Worm (Caenorhabditis elegans): ENCODE measurements around the gene F49F1.12.

The F49F1.12 gene

DNA sequence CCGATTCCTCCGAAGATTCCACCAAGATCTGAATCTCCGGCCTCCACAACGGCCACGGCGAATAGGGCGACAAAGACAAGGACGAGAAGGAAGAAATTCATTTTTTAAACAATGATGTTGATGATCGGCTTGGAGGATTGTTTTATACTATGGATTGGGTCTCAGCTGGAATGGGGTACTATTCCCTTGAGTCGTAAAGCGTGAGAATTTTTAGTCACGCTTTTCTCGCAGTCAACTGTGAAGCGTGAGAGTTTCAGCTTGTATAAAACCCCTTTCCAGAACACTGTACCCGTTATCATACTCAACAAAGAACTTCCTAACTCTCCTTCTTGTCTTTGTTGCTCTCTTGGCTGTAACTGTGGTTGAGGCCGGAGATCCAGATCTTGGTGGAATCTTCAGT lies 28.4 kb downstream of the F49F1.12 start, which contains the start of gene F49F1.15:
Gene F49F1.15 (minus strand): TSS at position 101 of the 400 bp plus-strand sequence.
- TF ChIP-seq dox-1 (GFP tag; IDR thresholded peaks at IDR 0.05) = no peak
- TF ChIP-seq F37B4.10 (GFP tag; IDR thresholded peaks at IDR 0.05) = no peak
- TF ChIP-seq unc-130 (GFP tag; optimal IDR thresholded peaks at IDR 0.05) = no peak
- TF ChIP-seq Y67H2A.10 (GFP tag; conservative IDR thresholded peaks at IDR 0.05) = no peak
- no peak for TF ChIP-seq rcor-1 (GFP tag; IDR thresholded peaks at IDR 0.05)
- no peak for TF ChIP-seq nhr-80 (tag; optimal IDR thresholded peaks at IDR 0.05)
- TF ChIP-seq gei-17 (GFP tag; optimal IDR thresholded peaks at IDR 0.05) = no peak
- no peak for TF ChIP-seq hsf-1 (GFP tag; IDR thresholded peaks at IDR 0.05)
- no peak for TF ChIP-seq F57C9.4 (tag; optimal IDR thresholded peaks at IDR 0.05)
- no peak for TF ChIP-seq bed-1 (GFP tag; IDR thresholded peaks at IDR 0.05)
- TF ChIP-seq fkh-3 (tag; optimal IDR thresholded peaks at IDR 0.05) = no peak
- no peak for TF ChIP-seq F22D6.2 (tag; optimal IDR thresholded peaks at IDR 0.05)

DNA sequence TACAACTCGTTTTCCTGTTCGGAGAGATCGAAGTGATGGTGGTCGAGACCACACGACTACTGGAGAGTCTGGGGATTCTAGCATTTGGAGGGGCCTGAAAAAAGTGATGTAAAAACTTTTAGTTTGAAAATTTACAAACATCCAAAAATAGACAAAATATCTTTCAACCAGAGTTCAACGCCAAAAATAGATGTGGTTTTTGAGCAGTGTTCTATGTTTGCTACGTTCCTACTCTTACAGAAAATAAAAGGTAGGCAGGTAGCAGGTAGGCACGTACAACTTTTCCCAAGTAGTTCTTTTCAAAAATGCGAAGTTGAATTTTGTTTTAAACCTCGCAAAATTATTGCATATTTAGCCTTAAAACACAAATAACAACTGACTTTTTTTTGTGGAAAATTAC lies 30.5 kb downstream of the F49F1.12 start, which contains the start of gene F49F1.14:
Gene F49F1.14 (minus strand): TSS at position 101 of the 400 bp plus-strand sequence.
- TF ChIP-seq sea-2 (GFP tag; IDR thresholded peaks at IDR 0.05) (no peak), Y95B8A.8 (GFP tag; IDR thresholded peaks at IDR 0.05) (no peak), ztf-18 (tag; optimal IDR thresholded peaks at IDR 0.05) (no peak), F39B2.1 (GFP tag; IDR thresholded peaks at IDR 0.05) (no peak)

DNA sequence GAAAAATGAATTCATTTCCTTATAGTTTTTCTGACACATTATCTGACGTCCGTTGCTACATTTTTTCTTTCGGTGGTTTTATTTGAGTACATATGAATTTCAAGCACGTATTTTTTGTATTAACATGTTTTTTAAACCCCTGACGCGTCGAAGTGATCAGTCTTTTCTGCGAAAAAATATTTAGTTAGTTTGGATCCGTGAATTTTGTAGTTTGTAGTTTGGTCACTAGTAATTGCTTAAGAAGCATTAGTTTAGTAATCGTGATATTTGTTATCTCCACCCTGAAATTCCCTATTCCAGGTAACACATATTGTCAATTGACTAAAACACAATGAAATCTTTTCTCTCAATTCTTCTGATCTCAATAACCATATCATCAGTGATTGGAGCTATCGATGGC lies 34.1 kb downstream of the F49F1.12 start, which contains the start of gene C35B1.7:
Gene C35B1.7 (plus strand): TSS at position 301 of the 400 bp plus-strand sequence.
- TF ChIP-seq tlf-1 (GFP tag; optimal IDR thresholded peaks at IDR 0.05) = no peak
- TF ChIP-seq B0019.2 (GFP tag; conservative IDR thresholded peaks at IDR 0.05) = no peak
- no peak for TF ChIP-seq tbx-9 (tag; optimal IDR thresholded peaks at IDR 0.05; ENCODE audit: borderline replicate concordance)
- no peak for TF ChIP-seq bed-1 (GFP tag; IDR thresholded peaks at IDR 0.05)
- no peak for TF ChIP-seq B0261.1 (tag; optimal IDR thresholded peaks at IDR 0.05)

DNA sequence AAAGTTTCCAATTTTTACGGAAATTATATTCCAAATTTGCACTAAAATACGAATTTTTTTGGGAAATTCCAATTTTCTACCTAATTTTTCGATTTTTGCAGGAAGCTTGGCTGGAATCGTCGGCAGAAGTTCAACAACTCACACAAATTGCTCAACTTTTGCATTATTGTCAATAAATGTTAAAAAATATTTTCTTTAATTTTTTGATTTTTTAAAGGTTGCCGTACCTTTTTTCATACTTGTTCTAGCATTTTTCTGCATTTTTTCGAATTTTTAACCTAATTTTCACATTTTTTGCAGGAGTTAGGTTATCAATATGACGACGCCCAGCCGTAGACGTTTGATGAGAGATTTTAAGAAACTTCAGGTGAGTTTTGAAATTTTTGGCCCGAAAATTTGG lies 40.2 kb downstream of the F49F1.12 start, which contains the start of gene ubc-1:
Gene ubc-1 (plus strand): TSS at position 301 of the 400 bp plus-strand sequence.
- TF ChIP-seq him-1 (tag; optimal IDR thresholded peaks at IDR 0.05) (no peak), nfya-1 (tag; optimal IDR thresholded peaks at IDR 0.05; ENCODE audit: borderline replicate concordance, insufficient read depth) (no peak), F10E7.11 (tag; optimal IDR thresholded peaks at IDR 0.05) (no peak)

DNA sequence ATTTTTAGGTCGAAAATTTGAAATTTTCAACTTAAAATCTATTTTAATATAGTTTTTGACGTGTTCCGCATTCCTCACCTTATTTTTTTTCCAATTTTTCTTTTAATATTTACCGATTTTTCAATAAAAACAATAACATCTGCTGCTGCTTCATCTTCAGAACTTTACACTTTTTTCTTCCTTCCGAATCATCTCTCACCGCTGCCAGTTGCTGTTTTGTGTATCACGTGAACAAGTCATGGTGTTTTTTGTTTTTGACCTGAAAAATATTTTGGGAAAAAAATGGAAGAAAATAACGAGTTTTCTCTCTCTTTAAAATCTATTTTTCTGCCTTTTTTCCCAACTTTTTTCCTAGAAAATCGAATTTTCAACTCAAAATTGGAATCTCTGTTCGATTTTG lies 43.1 kb downstream of the F49F1.12 start:
- TF ChIP-seq F57A8.1 (GFP tag; optimal IDR thresholded peaks at IDR 0.05) (no peak), F10E7.11 (tag; optimal IDR thresholded peaks at IDR 0.05) (no peak)

DNA sequence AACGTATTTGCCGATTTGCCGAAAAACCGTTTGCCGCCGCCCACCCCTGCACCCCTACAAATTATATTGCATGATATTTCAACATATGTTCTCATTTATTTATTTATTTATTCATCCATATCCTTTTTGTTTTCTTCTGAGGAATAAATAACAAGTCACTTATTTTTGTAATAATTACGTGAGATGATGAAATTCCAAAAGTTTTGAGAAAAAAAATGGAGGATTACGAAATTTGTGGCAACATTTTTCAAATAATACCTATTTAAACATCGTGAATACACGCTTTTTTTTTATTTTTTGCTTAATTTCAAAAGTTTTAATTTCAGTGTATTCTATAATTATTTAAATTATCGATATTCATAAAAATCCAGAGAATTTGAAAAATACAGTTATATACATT lies 45.9 kb downstream of the F49F1.12 start:
- TF ChIP-seq dpl-1 (GFP tag; optimal IDR thresholded peaks at IDR 0.05) (no peak), cebp-1 (GFP tag; IDR thresholded peaks at IDR 0.05) (no peak), cebp-1 (tag; optimal IDR thresholded peaks at IDR 0.05) (peak; percentile 67), ztf-25 (GFP tag; IDR thresholded peaks at IDR 0.05) (no peak), B0336.3 (GFP tag; IDR thresholded peaks at IDR 0.05) (no peak)

DNA sequence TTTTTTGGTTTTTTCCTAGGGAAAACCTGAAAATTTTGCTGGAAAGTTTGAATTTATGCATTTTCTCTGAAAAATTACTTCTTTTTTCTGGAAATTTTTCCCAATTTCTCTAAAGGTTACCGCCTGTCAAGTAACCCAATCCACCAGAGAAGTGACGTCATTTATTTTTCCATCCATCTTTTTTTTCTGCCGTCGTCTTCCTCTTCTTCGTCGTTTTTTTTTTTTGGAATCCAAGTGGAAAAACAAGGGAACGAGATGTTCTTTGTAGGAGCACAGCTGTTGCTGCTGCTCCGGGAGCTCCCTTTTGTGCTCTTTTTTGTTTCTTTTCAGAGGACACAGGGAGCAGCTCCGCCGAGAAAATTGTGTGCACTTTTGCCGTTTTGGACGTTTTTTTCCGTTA lies 48.5 kb downstream of the F49F1.12 start:
- TF ChIP-seq egrh-3 (GFP tag; IDR thresholded peaks at IDR 0.05) = no peak
- TF ChIP-seq K11D2.4 (GFP tag; IDR thresholded peaks at IDR 0.05) = 0 out of 2 replicates have a peak, but pooled peaks have one; percentile 36
- TF ChIP-seq egl-44 (GFP tag; IDR thresholded peaks at IDR 0.05) = no peak
- TF ChIP-seq atf-7 (tag; optimal IDR thresholded peaks at IDR 0.05) = peak; percentile 62

Data from whole organism, young adult.